Fruit fly (Drosophila melanogaster) whole organism, embryonic: ENCODE data around the gene spn-F.

Source experiments
- Antp ChIP-seq: fragments of 200-800 bp; sonication (Bioruptor generic); optimal IDR thresholded peaks from 3 replicates; lab custom pipeline; 2016; ENCODE audit warnings: missing biosample characterization, missing genetic modification characterization
- Asciz ChIP-seq: fragments of 200-800 bp; sonication (Bioruptor generic); optimal IDR thresholded peaks from 2 replicates; lab custom pipeline; 2017; ENCODE audit warnings: missing biosample characterization, mild to moderate bottlenecking, missing genetic modification characterization, missing genetic modification reagents
- CG11247 ChIP-seq: fragments of 200-800 bp; sonication (Bioruptor generic); IDR thresholded peaks from 2 replicates; pipeline ENCODE4 v1.3.6; 2022; ENCODE audit warnings: missing biosample characterization, missing genetic modification characterization
- CG12236 ChIP-seq: fragments of 200-800 bp; sonication (Bioruptor generic); optimal IDR thresholded peaks from 2 replicates; lab custom pipeline; 2016; ENCODE audit warnings: missing biosample characterization, missing genetic modification characterization
- CG1233 ChIP-seq: fragments of 200-800 bp; sonication (Bioruptor generic); optimal IDR thresholded peaks from 4 replicates; lab custom pipeline; 2018; ENCODE audit warnings: missing biosample characterization, mild to moderate bottlenecking, missing genetic modification characterization
- CG12659 ChIP-seq: fragments of 200-800 bp; sonication (Bioruptor generic); optimal IDR thresholded peaks from 3 replicates; lab custom pipeline; 2017; ENCODE audit warnings: mild to moderate bottlenecking, missing biosample characterization, missing genetic modification reagents, missing genetic modification characterization
- CG13123 ChIP-seq: fragments of 200-800 bp; sonication (Bioruptor generic); optimal IDR thresholded peaks from 2 replicates; lab custom pipeline; 2016; ENCODE audit warnings: missing biosample characterization, missing genetic modification characterization
- CG13894 ChIP-seq: fragments of 200-800 bp; sonication (Bioruptor generic); optimal IDR thresholded peaks from 3 replicates; lab custom pipeline; 2018; ENCODE audit warnings: missing biosample characterization, mild to moderate bottlenecking, missing genetic modification characterization, moderate library complexity
- CG14860 ChIP-seq: fragments of 200-800 bp; sonication (Bioruptor generic); IDR thresholded peaks from 3 replicates; pipeline ENCODE4 v1.3.6; 2022; ENCODE audit warnings: missing biosample characterization, missing genetic modification characterization; ENCODE audit not compliant: partially characterized antibody
- CG17186 ChIP-seq: fragments of 200-800 bp; sonication (Bioruptor generic); optimal IDR thresholded peaks from 3 replicates; lab custom pipeline; 2017; ENCODE audit warnings: missing biosample characterization, missing genetic modification reagents, missing genetic modification characterization
- CG17802 ChIP-seq: fragments of 200-800 bp; sonication (Bioruptor generic); optimal IDR thresholded peaks from 2 replicates; lab custom pipeline; 2018; ENCODE audit warnings: missing biosample characterization, mild to moderate bottlenecking, missing genetic modification characterization, moderate library complexity
- CG17829 ChIP-seq: fragments of 200-800 bp; optimal IDR thresholded peaks from 2 replicates; lab custom pipeline; 2019; ENCODE audit warnings: missing biosample characterization, mild to moderate bottlenecking, missing genetic modification characterization, moderate library complexity
- CG2129 ChIP-seq: fragments of 200-800 bp; sonication (Bioruptor generic); IDR thresholded peaks from 2 replicates; pipeline ENCODE4 v1.3.6; 2022; ENCODE audit warnings: missing biosample characterization, missing genetic modification characterization; ENCODE audit not compliant: partially characterized antibody
- CG32532 ChIP-seq: fragments of 200-800 bp; sonication (Bioruptor generic); IDR thresholded peaks from 2 replicates; pipeline ENCODE4 v1.3.6; 2022; ENCODE audit warnings: missing biosample characterization, missing genetic modification characterization
- CG33557 ChIP-seq: fragments of 200-800 bp; sonication (Bioruptor generic); optimal IDR thresholded peaks from 2 replicates; lab custom pipeline; 2019; ENCODE audit warnings: missing biosample characterization, mild to moderate bottlenecking, missing genetic modification characterization, moderate library complexity
- CG4328 ChIP-seq: fragments of 200-800 bp; sonication (Bioruptor generic); optimal IDR thresholded peaks from 3 replicates; lab custom pipeline; 2017; ENCODE audit warnings: missing biosample characterization, missing genetic modification reagents, missing genetic modification characterization
- CG6254 ChIP-seq: fragments of 200-800 bp; sonication (Bioruptor generic); optimal IDR thresholded peaks from 3 replicates; lab custom pipeline; 2017; ENCODE audit warnings: mild to moderate bottlenecking, missing biosample characterization, missing genetic modification reagents, missing genetic modification characterization
- CG9797 ChIP-seq: fragments of 200-800 bp; sonication (Bioruptor generic); optimal IDR thresholded peaks from 3 replicates; lab custom pipeline; 2018; ENCODE audit warnings: missing biosample characterization, mild to moderate bottlenecking, missing genetic modification characterization
- CG9932 ChIP-seq: fragments of 200-800 bp; sonication (Bioruptor generic); IDR thresholded peaks from 2 replicates; pipeline ENCODE4 v1.3.6; 2022; ENCODE audit warnings: missing biosample characterization, missing genetic modification characterization
- CTCF ChIP-seq: fragments of 200-800 bp; sonication (Bioruptor generic); optimal IDR thresholded peaks from 2 replicates; lab custom pipeline; 2017; ENCODE audit warnings: missing biosample characterization, mild to moderate bottlenecking, missing genetic modification characterization, moderate library complexity
- Doc3 ChIP-seq: fragments of 200-800 bp; sonication (Bioruptor generic); IDR thresholded peaks from 3 replicates; pipeline ENCODE4 v1.3.6; 2022; ENCODE audit warnings: missing biosample characterization, missing genetic modification characterization; ENCODE audit not compliant: partially characterized antibody
- Gug ChIP-seq: fragments of 200-800 bp; sonication (Bioruptor generic); IDR thresholded peaks from 4 replicates; pipeline ENCODE4 v1.3.6; 2022; ENCODE audit warnings: missing biosample characterization, missing genetic modification characterization
- Hmr ChIP-seq: fragments of 200-800 bp; sonication (Bioruptor generic); optimal IDR thresholded peaks from 3 replicates; lab custom pipeline; 2017; ENCODE audit warnings: mild to moderate bottlenecking, missing biosample characterization, missing genetic modification reagents, missing genetic modification characterization
- MBD-R2 ChIP-seq: fragments of 200-800 bp; sonication (Bioruptor generic); IDR thresholded peaks from 2 replicates; pipeline ENCODE4 v1.3.6; 2022; ENCODE audit warnings: missing biosample characterization, missing genetic modification characterization
- Mad ChIP-seq: fragments of 200-800 bp; sonication (Bioruptor generic); optimal IDR thresholded peaks from 2 replicates; lab custom pipeline; 2016; ENCODE audit warnings: missing biosample characterization, missing genetic modification characterization
- Mrtf ChIP-seq: fragments of 200-800 bp; sonication (Bioruptor generic); IDR thresholded peaks from 3 replicates; pipeline ENCODE4 v1.3.6; 2022; ENCODE audit warnings: missing biosample characterization, missing genetic modification characterization
- Rx ChIP-seq: fragments of 200-800 bp; sonication (Bioruptor generic); IDR thresholded peaks from 2 replicates; pipeline ENCODE4 v1.3.6; 2022; ENCODE audit warnings: missing biosample characterization, missing genetic modification characterization
- Sry-β ChIP-seq: fragments of 200-800 bp; sonication (Bioruptor generic); optimal IDR thresholded peaks from 2 replicates; lab custom pipeline; 2018; ENCODE audit warnings: missing biosample characterization, mild to moderate bottlenecking, missing genetic modification characterization, moderate library complexity
- Sry-δ ChIP-seq: fragments of 200-800 bp; sonication (Bioruptor generic); optimal IDR thresholded peaks from 2 replicates; lab custom pipeline; 2016; ENCODE audit warnings: missing biosample characterization, missing genetic modification characterization
- Usf ChIP-seq: fragments of 200-800 bp; sonication (Bioruptor generic); optimal IDR thresholded peaks from 2 replicates; lab custom pipeline; 2017; ENCODE audit warnings: missing genotype, missing biosample characterization, missing genetic modification characterization
- Xbp1 ChIP-seq: fragments of 200-800 bp; sonication (Bioruptor generic); optimal IDR thresholded peaks from 3 replicates; lab custom pipeline; 2016; ENCODE audit warnings: missing biosample characterization, mild to moderate bottlenecking, missing genetic modification characterization
- amos ChIP-seq: fragments of 200-800 bp; sonication (Bioruptor generic); IDR thresholded peaks from 2 replicates; pipeline ENCODE4 v1.3.6; 2022; ENCODE audit warnings: missing biosample characterization, missing genetic modification characterization; ENCODE audit not compliant: partially characterized antibody
- bbx ChIP-seq: fragments of 200-800 bp; sonication (Bioruptor generic); IDR thresholded peaks from 2 replicates; pipeline ENCODE4 v1.3.6; 2022; ENCODE audit warnings: missing biosample characterization, missing genetic modification characterization; ENCODE audit not compliant: partially characterized antibody
- bowl ChIP-seq: fragments of 200-800 bp; sonication (Bioruptor generic); IDR thresholded peaks from 2 replicates; pipeline ENCODE4 v1.3.6; 2022; ENCODE audit warnings: missing biosample characterization, missing genetic modification characterization
- br ChIP-seq: fragments of >200 bp; optimal IDR thresholded peaks from 2 replicates; lab custom pipeline; 2017
- chif ChIP-seq, 2 experiments: fragments of 200-800 bp; sonication (Bioruptor generic); optimal IDR thresholded peaks; 3 replicates each; lab custom pipeline; 2016; ENCODE audit warnings: missing biosample characterization in 2 of 2, missing genetic modification characterization in 2 of 2
- chn ChIP-seq: fragments of 200-800 bp; sonication (Bioruptor generic); optimal IDR thresholded peaks from 2 replicates; lab custom pipeline; 2016; ENCODE audit warnings: missing biosample characterization, missing genetic modification characterization
- ci ChIP-seq: fragments of 200-800 bp; sonication (Bioruptor generic); IDR thresholded peaks from 3 replicates; pipeline ENCODE4 v1.3.6; 2022; ENCODE audit warnings: missing biosample characterization, missing genetic modification characterization
- crc ChIP-seq: fragments of 200-800 bp; sonication (Bioruptor generic); optimal IDR thresholded peaks from 2 replicates; lab custom pipeline; 2016; ENCODE audit warnings: missing biosample characterization, missing genetic modification characterization
- ftz-f1 ChIP-seq: fragments of 200-800 bp; sonication (Bioruptor generic); optimal IDR thresholded peaks from 2 replicates; lab custom pipeline; 2016; ENCODE audit warnings: missing biosample characterization, missing genetic modification characterization
- gem ChIP-seq: fragments of 200-800 bp; sonication (Bioruptor generic); optimal IDR thresholded peaks from 2 replicates; lab custom pipeline; 2019; ENCODE audit warnings: missing biosample characterization, mild to moderate bottlenecking, missing genetic modification characterization, moderate library complexity
- hkb ChIP-seq, 2 experiments: fragments of 200-800 bp in 1 of 2; fragments of >200 bp in 1 of 2; sonication (Bioruptor generic) in 1 of 2; IDR thresholded peaks in 1 of 2; optimal IDR thresholded peaks in 1 of 2; 2 replicates each; pipeline versions ENCODE4 v1.3.6 to Lab custom; 2017 to 2022; ENCODE audit warnings: missing biosample characterization in 1 of 2, missing genetic modification characterization in 1 of 2
- hth ChIP-seq: fragments of >200 bp; optimal IDR thresholded peaks from 2 replicates; lab custom pipeline; 2017; ENCODE audit warnings: inconsistent platforms
- kah ChIP-seq: fragments of 200-800 bp; sonication (Bioruptor generic); optimal IDR thresholded peaks from 2 replicates; lab custom pipeline; 2018; ENCODE audit warnings: missing biosample characterization, mild to moderate bottlenecking, missing genetic modification characterization
- pan ChIP-seq, 4 experiments: fragments of >200 bp in 3 of 4; fragments of 200-800 bp in 1 of 4; sonication (Bioruptor generic) in 1 of 4; optimal IDR thresholded peaks in 3 of 4; IDR thresholded peaks in 1 of 4; 2 replicates each; pipeline versions ENCODE4 v1.3.6 to Lab custom; 2017 to 2022; ENCODE audit warnings: missing biosample characterization in 2 of 4, missing genetic modification characterization in 2 of 4, mixed read lengths in 1 of 4
- phol ChIP-seq: fragments of 200-800 bp; sonication (Bioruptor generic); optimal IDR thresholded peaks from 3 replicates; lab custom pipeline; 2018; ENCODE audit warnings: missing biosample characterization, mild to moderate bottlenecking, missing genetic modification characterization, moderate library complexity
- pum ChIP-seq: fragments of 200-800 bp; sonication (Bioruptor generic); optimal IDR thresholded peaks from 2 replicates; lab custom pipeline; 2016; ENCODE audit warnings: missing biosample characterization, missing genetic modification characterization
- sens-2 ChIP-seq: fragments of 200-800 bp; sonication (Bioruptor generic); IDR thresholded peaks from 2 replicates; pipeline ENCODE4 v1.3.6; 2022; ENCODE audit warnings: missing biosample characterization, missing genetic modification characterization
- tap ChIP-seq: fragments of 200-800 bp; optimal IDR thresholded peaks from 3 replicates; lab custom pipeline; 2019; ENCODE audit warnings: missing biosample characterization, mild to moderate bottlenecking, missing genetic modification characterization, moderate library complexity
- tgo ChIP-seq: fragments of 200-800 bp; sonication (Bioruptor generic); IDR thresholded peaks from 3 replicates; pipeline ENCODE4 v1.3.6; 2022; ENCODE audit warnings: missing biosample characterization, missing genetic modification characterization
- trem ChIP-seq: fragments of 200-800 bp; optimal IDR thresholded peaks from 3 replicates; lab custom pipeline; 2019; ENCODE audit warnings: missing biosample characterization, mild to moderate bottlenecking, missing genetic modification characterization, moderate library complexity

spn-F gene

dm6 chr3R:31254808-31255207 is at the start of gene spn-F, which contains the start of gene CG1750:
Gene spn-F, plus strand, starts transcription at chr3R:31255127.
Gene CG1750, minus strand, starts transcription at chr3R:31254900.
- no peak for TF ChIP-seq Hmr (GFP tag; lab: Kevin White, UChicago)
- TF ChIP-seq CG33557: no peak
- no peak for TF ChIP-seq chn (GFP tag; lab: Kevin White, UChicago)
- no peak for TF ChIP-seq Usf (GFP tag; lab: Kevin White, UChicago)
- no peak for TF ChIP-seq Xbp1
- no peak for TF ChIP-seq Gug
- TF ChIP-seq CTCF (GFP tag; lab: Kevin White, UChicago): peak; percentile 1
- no peak for TF ChIP-seq ftz-f1 (GFP tag; lab: Kevin White, UChicago)
- TF ChIP-seq Doc3: peak; percentile 76
- TF ChIP-seq Sry-δ (GFP tag; lab: Kevin White, UChicago): peak; percentile 75
- no peak for TF ChIP-seq ci (GFP tag; lab: Robert Waterston, UW)
- TF ChIP-seq crc (GFP tag; lab: Kevin White, UChicago): no peak
- TF ChIP-seq br (lab: Kevin White, UChicago): no peak
- no peak for TF ChIP-seq hkb (optimal IDR thresholded peaks at IDR 0.05; lab: Kevin White, UChicago)
- no peak for TF ChIP-seq hkb (GFP tag; IDR thresholded peaks at IDR 0.05; lab: Robert Waterston, UW)
- peak; percentile 2 for TF ChIP-seq kah
- no peak for TF ChIP-seq tap
- peak; percentile 49; the same call in 2 of the 3 replicates for TF ChIP-seq CG14860 (GFP tag; lab: Robert Waterston, UW)
- TF ChIP-seq Antp: no peak
- TF ChIP-seq CG13123: no peak
- TF ChIP-seq trem (tag; lab: Kevin White, UChicago): peak; percentile 62
- no peak for TF ChIP-seq CG17186
- no peak for TF ChIP-seq gem (tag; lab: Kevin White, UChicago)
- TF ChIP-seq MBD-R2 (GFP tag; lab: Robert Waterston, UW): peak; percentile 82
- no peak for TF ChIP-seq CG1233 (GFP tag; lab: Kevin White, UChicago)
- no peak for TF ChIP-seq pum (GFP tag; lab: Kevin White, UChicago)
- TF ChIP-seq chif (GFP tag; optimal IDR thresholded peaks at IDR 0.05; lab: Kevin White, UChicago): no peak
- no peak for TF ChIP-seq CG32532 (GFP tag; lab: Robert Waterston, UW)
- TF ChIP-seq Mrtf (GFP tag; lab: Robert Waterston, UW): no peak
- TF ChIP-seq hth (lab: Kevin White, UChicago): no peak
- TF ChIP-seq CG2129 (GFP tag; lab: Robert Waterston, UW): peak; percentile 56; the same call in 1 of the 2 replicates
- TF ChIP-seq CG4328: no peak
- no peak for TF ChIP-seq CG12236 (GFP tag; lab: Kevin White, UChicago)
- TF ChIP-seq CG11247: no peak
- TF ChIP-seq CG12659 (GFP tag; lab: Kevin White, UChicago): peak; percentile 30
- no peak for TF ChIP-seq CG6254 (GFP tag; lab: Kevin White, UChicago)
- TF ChIP-seq CG17829 (tag; lab: Kevin White, UChicago): peak; percentile 28
- TF ChIP-seq CG9797 (GFP tag; lab: Kevin White, UChicago): peak; percentile 75
- TF ChIP-seq CG17802: no peak
- no peak for TF ChIP-seq Mad (GFP tag; lab: Kevin White, UChicago)
- TF ChIP-seq pan (optimal IDR thresholded peaks at IDR 0.05; lab: Kevin White, UChicago): no peak
- no peak for TF ChIP-seq pan (GFP tag; optimal IDR thresholded peaks at IDR 0.05 in 1 of 2, IDR thresholded peaks at IDR 0.05 in 1 of 2)
- TF ChIP-seq amos (GFP tag; lab: Robert Waterston, UW): peak; percentile 56
- TF ChIP-seq sens-2 (GFP tag; lab: Robert Waterston, UW): no peak
- TF ChIP-seq phol (tag; lab: Kevin White, UChicago): no peak
- no peak for TF ChIP-seq Rx (GFP tag; lab: Robert Waterston, UW)
- TF ChIP-seq tgo (GFP tag; lab: Robert Waterston, UW): no peak
- TF ChIP-seq Sry-β (GFP tag; lab: Kevin White, UChicago): peak; percentile 28
- no peak for TF ChIP-seq bowl (GFP tag; lab: Robert Waterston, UW)
- no peak for TF ChIP-seq Asciz
- no peak for TF ChIP-seq CG9932 (GFP tag; lab: Robert Waterston, UW)
- TF ChIP-seq CG13894 (tag; lab: Kevin White, UChicago): no peak
- peak; percentile 48; the same call in 1 of the 2 replicates for TF ChIP-seq bbx (GFP tag; lab: Robert Waterston, UW)
